Fruit fly (Drosophila melanogaster) whole organism, embryonic: Measurements from ENCODE around the gene CG12118.

ENCODE experiments used
- ATbp ChIP-seq: fragments of 200-800 bp; sonication (Bioruptor generic); optimal IDR thresholded peaks from 2 replicates; lab custom pipeline; 2017; ENCODE audit warnings: missing biosample characterization, mild to moderate bottlenecking, missing genetic modification characterization, missing genetic modification reagents
- C15 ChIP-seq: fragments of 200-800 bp; sonication (Bioruptor generic); IDR thresholded peaks from 3 replicates; pipeline ENCODE4 v1.3.6; 2022; ENCODE audit warnings: missing biosample characterization, missing genetic modification characterization
- CG14860 ChIP-seq: fragments of 200-800 bp; sonication (Bioruptor generic); IDR thresholded peaks from 3 replicates; pipeline ENCODE4 v1.3.6; 2022; ENCODE audit warnings: missing biosample characterization, missing genetic modification characterization; ENCODE audit not compliant: partially characterized antibody
- CG15514 ChIP-seq: fragments of 200-800 bp; sonication (Bioruptor generic); optimal IDR thresholded peaks from 3 replicates; lab custom pipeline; 2017; ENCODE audit warnings: missing biosample characterization, missing genetic modification characterization, mild to moderate bottlenecking, moderate library complexity, missing genetic modification reagents
- CG16813 ChIP-seq: fragments of 200-800 bp; sonication (Bioruptor generic); IDR thresholded peaks from 3 replicates; pipeline ENCODE4 v1.3.6; 2022; ENCODE audit warnings: missing biosample characterization, missing genetic modification characterization; ENCODE audit not compliant: partially characterized antibody
- CG30403 ChIP-seq: fragments of 200-800 bp; sonication (Bioruptor generic); optimal IDR thresholded peaks from 3 replicates; lab custom pipeline; 2016; ENCODE audit warnings: missing biosample characterization, missing genetic modification characterization
- CG3065 ChIP-seq: fragments of 200-800 bp; sonication (Bioruptor generic); optimal IDR thresholded peaks from 2 replicates; lab custom pipeline; 2016; ENCODE audit warnings: missing biosample characterization, missing genetic modification characterization
- CG32532 ChIP-seq: fragments of 200-800 bp; sonication (Bioruptor generic); IDR thresholded peaks from 2 replicates; pipeline ENCODE4 v1.3.6; 2022; ENCODE audit warnings: missing biosample characterization, missing genetic modification characterization
- CG4424 ChIP-seq: fragments of 200-800 bp; sonication (Bioruptor generic); optimal IDR thresholded peaks from 3 replicates; lab custom pipeline; 2016; ENCODE audit warnings: missing biosample characterization, missing genetic modification characterization
- CG4854 ChIP-seq: fragments of 200-800 bp; sonication (Bioruptor generic); optimal IDR thresholded peaks from 2 replicates; lab custom pipeline; 2016; ENCODE audit warnings: missing biosample characterization, missing genetic modification characterization, inconsistent platforms
- CG5953 ChIP-seq: fragments of 200-800 bp; sonication (Bioruptor generic); IDR thresholded peaks from 2 replicates; pipeline ENCODE4 v1.3.6; 2022; ENCODE audit warnings: missing biosample characterization, missing genetic modification characterization
- CG7987 ChIP-seq: fragments of 200-800 bp; sonication (Bioruptor generic); optimal IDR thresholded peaks from 2 replicates; lab custom pipeline; 2018; ENCODE audit warnings: missing biosample characterization, mild to moderate bottlenecking, missing genetic modification characterization, moderate library complexity
- CG8765 ChIP-seq: fragments of 200-800 bp; sonication (Bioruptor generic); IDR thresholded peaks from 2 replicates; pipeline ENCODE4 v1.3.6; 2022; ENCODE audit warnings: missing biosample characterization, missing genetic modification characterization
- D19B ChIP-seq: fragments of 200-800 bp; sonication (Bioruptor generic); optimal IDR thresholded peaks from 2 replicates; lab custom pipeline; 2017; ENCODE audit warnings: missing biosample characterization, mild to moderate bottlenecking, missing genetic modification characterization
- Doc3 ChIP-seq: fragments of 200-800 bp; sonication (Bioruptor generic); IDR thresholded peaks from 3 replicates; pipeline ENCODE4 v1.3.6; 2022; ENCODE audit warnings: missing biosample characterization, missing genetic modification characterization; ENCODE audit not compliant: partially characterized antibody
- Dp ChIP-seq: fragments of 200-800 bp; sonication (Bioruptor generic); optimal IDR thresholded peaks from 2 replicates; lab custom pipeline; 2018; ENCODE audit warnings: missing biosample characterization, mild to moderate bottlenecking, missing genetic modification characterization, moderate library complexity
- H15 ChIP-seq: fragments of 200-800 bp; sonication (Bioruptor generic); IDR thresholded peaks from 3 replicates; pipeline ENCODE4 v1.3.6; 2022; ENCODE audit warnings: missing biosample characterization, missing genetic modification characterization
- HLH4C ChIP-seq: fragments of 200-800 bp; sonication (Bioruptor generic); IDR thresholded peaks from 3 replicates; pipeline ENCODE4 v1.3.6; 2022; ENCODE audit warnings: missing biosample characterization, missing genetic modification characterization; ENCODE audit not compliant: partially characterized antibody
- MTF-1 ChIP-seq: fragments of 200-800 bp; sonication (Bioruptor generic); optimal IDR thresholded peaks from 2 replicates; lab custom pipeline; 2018; ENCODE audit warnings: missing biosample characterization, mild to moderate bottlenecking, missing genetic modification characterization, borderline replicate concordance
- Poxn ChIP-seq: fragments of 200-800 bp; sonication (Bioruptor generic); IDR thresholded peaks from 2 replicates; pipeline ENCODE4 v1.3.6; 2022; ENCODE audit warnings: missing biosample characterization, missing genetic modification characterization
- Trl ChIP-seq, 3 experiments: fragments of >200 bp in 2 of 3; fragments of 200-800 bp in 1 of 3; sonication (Bioruptor generic) in 1 of 3; optimal IDR thresholded peaks; 2 replicates in 1 of 3; 3 replicates in 2 of 3; lab custom pipeline; 2016 to 2017; ENCODE audit warnings: missing biosample characterization in 1 of 3, missing genetic modification characterization in 1 of 3
- ara ChIP-seq: fragments of 200-800 bp; sonication (Bioruptor generic); IDR thresholded peaks from 2 replicates; pipeline ENCODE4 v1.3.6; 2022; ENCODE audit warnings: missing biosample characterization, missing genetic modification characterization
- ato ChIP-seq: fragments of 200-800 bp; sonication (Bioruptor generic); IDR thresholded peaks from 2 replicates; pipeline ENCODE4 v1.3.6; 2022; ENCODE audit warnings: missing biosample characterization, missing genetic modification characterization; ENCODE audit not compliant: partially characterized antibody
- cg ChIP-seq: fragments of 200-800 bp; sonication (Bioruptor generic); optimal IDR thresholded peaks from 3 replicates; lab custom pipeline; 2019; ENCODE audit warnings: missing biosample characterization, mild to moderate bottlenecking, missing genetic modification characterization, moderate library complexity
- danr ChIP-seq: fragments of 200-800 bp; sonication (Bioruptor generic); IDR thresholded peaks from 2 replicates; pipeline ENCODE4 v1.3.6; 2022; ENCODE audit warnings: missing biosample characterization, missing genetic modification characterization
- exex ChIP-seq: fragments of 200-800 bp; sonication (Bioruptor generic); optimal IDR thresholded peaks from 4 replicates; lab custom pipeline; 2018; ENCODE audit warnings: missing biosample characterization, mild to moderate bottlenecking, missing genetic modification characterization, moderate library complexity
- her ChIP-seq: fragments of 200-800 bp; sonication (Bioruptor generic); optimal IDR thresholded peaks from 2 replicates; lab custom pipeline; 2016; ENCODE audit warnings: missing biosample characterization, missing genetic modification characterization
- kah ChIP-seq: fragments of 200-800 bp; sonication (Bioruptor generic); optimal IDR thresholded peaks from 2 replicates; lab custom pipeline; 2018; ENCODE audit warnings: missing biosample characterization, mild to moderate bottlenecking, missing genetic modification characterization
- ken ChIP-seq: fragments of 200-800 bp; sonication (Bioruptor generic); IDR thresholded peaks from 3 replicates; pipeline ENCODE4 v1.3.6; 2022; ENCODE audit warnings: missing biosample characterization, missing genetic modification characterization
- knrl ChIP-seq: fragments of 200-800 bp; sonication (Bioruptor generic); IDR thresholded peaks from 3 replicates; pipeline ENCODE4 v1.3.6; 2022; ENCODE audit warnings: missing biosample characterization, missing genetic modification characterization; ENCODE audit not compliant: partially characterized antibody
- nerfin-1 ChIP-seq: fragments of 200-800 bp; sonication (Bioruptor generic); optimal IDR thresholded peaks from 3 replicates; lab custom pipeline; 2019; ENCODE audit warnings: missing biosample characterization, mild to moderate bottlenecking, missing genetic modification characterization, moderate library complexity
- phol ChIP-seq: fragments of 200-800 bp; sonication (Bioruptor generic); optimal IDR thresholded peaks from 3 replicates; lab custom pipeline; 2018; ENCODE audit warnings: missing biosample characterization, mild to moderate bottlenecking, missing genetic modification characterization, moderate library complexity
- ranshi ChIP-seq: fragments of 200-800 bp; sonication (Bioruptor generic); IDR thresholded peaks from 2 replicates; pipeline ENCODE4 v1.3.6; 2022; ENCODE audit warnings: missing biosample characterization, missing genetic modification characterization
- row ChIP-seq: fragments of 200-800 bp; sonication (Bioruptor generic); IDR thresholded peaks from 3 replicates; pipeline ENCODE4 v1.3.6; 2022; ENCODE audit warnings: missing biosample characterization, missing genetic modification characterization
- sens ChIP-seq: fragments of 200-800 bp; sonication (Bioruptor generic); peaks from one replicate; lab custom pipeline; 2016; ENCODE audit warnings: missing biosample characterization, missing genetic modification characterization
- sisA ChIP-seq: fragments of 200-800 bp; sonication (Bioruptor generic); IDR thresholded peaks from 2 replicates; pipeline ENCODE4 v1.3.6; 2022; ENCODE audit warnings: missing biosample characterization, missing genetic modification characterization
- slp2 ChIP-seq: fragments of 200-800 bp; sonication (Bioruptor generic); optimal IDR thresholded peaks from 2 replicates; lab custom pipeline; 2016; ENCODE audit warnings: missing biosample characterization, missing genetic modification characterization
- stwl ChIP-seq: fragments of 200-800 bp; sonication (Bioruptor generic); optimal IDR thresholded peaks from 3 replicates; lab custom pipeline; 2018; ENCODE audit warnings: missing biosample characterization, mild to moderate bottlenecking, missing genetic modification characterization, moderate library complexity
- sug ChIP-seq: fragments of 200-800 bp; optimal IDR thresholded peaks from 2 replicates; lab custom pipeline; 2019; ENCODE audit warnings: missing biosample characterization, mild to moderate bottlenecking, missing genetic modification characterization, moderate library complexity
- tin ChIP-seq: fragments of 200-800 bp; sonication (Bioruptor generic); optimal IDR thresholded peaks from 3 replicates; lab custom pipeline; 2016; ENCODE audit warnings: missing biosample characterization, missing genetic modification characterization
- trh ChIP-seq: fragments of 200-800 bp; sonication (Bioruptor generic); optimal IDR thresholded peaks from 2 replicates; lab custom pipeline; 2016; ENCODE audit warnings: missing biosample characterization, missing genetic modification characterization
- tup ChIP-seq: fragments of 200-800 bp; sonication (Bioruptor generic); optimal IDR thresholded peaks from 2 replicates; lab custom pipeline; 2016; ENCODE audit warnings: missing biosample characterization, mild to moderate bottlenecking, missing genetic modification characterization, moderate library complexity
- usp ChIP-seq: fragments of >200 bp; optimal IDR thresholded peaks from 2 replicates; lab custom pipeline; 2017; ENCODE audit warnings: missing biosample characterization, missing genetic modification characterization
- zf30C ChIP-seq: fragments of 200-800 bp; sonication (Bioruptor generic); optimal IDR thresholded peaks from 3 replicates; lab custom pipeline; 2018; ENCODE audit warnings: missing biosample characterization, mild to moderate bottlenecking, missing genetic modification characterization
- zfh2 ChIP-seq: fragments of 200-800 bp; sonication (Bioruptor generic); optimal IDR thresholded peaks from 2 replicates; lab custom pipeline; 2016; ENCODE audit warnings: missing biosample characterization, missing genetic modification characterization

CG12118 gene

DNA sequence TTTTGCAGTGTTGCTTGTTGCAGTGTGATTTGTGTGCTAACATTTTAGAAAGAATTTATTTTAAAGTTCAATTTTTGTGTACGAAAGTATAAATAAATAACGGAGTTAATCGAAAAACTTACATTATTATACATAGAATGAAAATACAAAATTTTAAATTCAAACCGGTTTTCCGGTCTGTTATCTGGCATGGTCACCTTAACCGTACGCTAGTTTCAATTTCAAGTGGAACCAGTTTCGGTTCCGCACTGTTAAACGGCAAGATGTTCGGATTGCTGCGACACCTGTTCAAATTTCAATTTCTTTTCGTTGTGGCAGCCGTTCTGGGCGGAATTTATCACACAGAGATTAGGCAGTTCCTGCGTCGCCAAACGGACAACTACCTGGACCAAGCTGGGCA, 3.8 kb downstream of the CG12118 start, which contains the start of gene CG12056 (continued):
- TF ChIP-seq CG30403 (GFP tag; lab: Kevin White, UChicago) (no peak), zf30C (GFP tag; lab: Kevin White, UChicago) (no peak), ranshi (peak; percentile 57; the same call in 1 of the 2 replicates), CG8765 (GFP tag; lab: Robert Waterston, UW) (no peak), CG4424 (no peak), Dp (GFP tag; lab: Kevin White, UChicago) (peak; percentile 56), nerfin-1 (no peak)

DNA sequence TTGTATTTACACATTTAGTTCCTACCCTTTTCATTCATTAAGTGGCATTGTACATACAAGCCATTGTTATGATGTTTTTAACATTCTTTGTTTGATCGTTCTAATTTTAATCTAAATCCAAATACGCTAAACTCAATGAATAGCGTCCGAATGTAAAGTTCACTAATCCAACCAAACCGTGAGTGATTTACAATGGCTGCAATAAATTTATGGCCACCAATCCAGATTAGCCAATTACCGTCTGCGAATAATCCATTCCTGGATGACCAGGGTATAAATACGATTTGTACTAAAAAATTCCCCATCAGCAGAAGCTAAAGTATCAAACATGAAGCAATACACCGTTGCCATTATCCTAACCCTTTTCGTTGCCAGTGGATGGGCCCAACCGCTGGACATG, 4.9 kb downstream of the CG12118 start, which contains the start of gene CG12057:
Gene CG12057 (plus strand): TSS at position 301 of the 400 bp plus-strand sequence.
- TF ChIP-seq ken, result no peak
- no peak for TF ChIP-seq usp (GFP tag; lab: Kevin White, UChicago)
- TF ChIP-seq CG5953, result no peak
- TF ChIP-seq her (GFP tag; lab: Kevin White, UChicago), result no peak
- no peak for TF ChIP-seq CG3065 (GFP tag; lab: Kevin White, UChicago)
- no peak for TF ChIP-seq ara (GFP tag; lab: Robert Waterston, UW)
- TF ChIP-seq cg (GFP tag; lab: Kevin White, UChicago), result no peak
- TF ChIP-seq CG4854 (GFP tag; lab: Kevin White, UChicago), result no peak
- no peak for TF ChIP-seq sug (tag; lab: Kevin White, UChicago)
- no peak for TF ChIP-seq knrl (GFP tag; lab: Robert Waterston, UW)
- TF ChIP-seq danr (GFP tag; lab: Robert Waterston, UW), result no peak
- TF ChIP-seq CG32532 (GFP tag; lab: Robert Waterston, UW), result no peak
- TF ChIP-seq tup, result no peak
- TF ChIP-seq MTF-1 (GFP tag; lab: Kevin White, UChicago), result no peak
- no peak for TF ChIP-seq row (GFP tag; lab: Robert Waterston, UW)
- no peak for TF ChIP-seq slp2
- TF ChIP-seq Poxn, result no peak
- no peak for TF ChIP-seq sisA (GFP tag; lab: Robert Waterston, UW)
- TF ChIP-seq, all 482 proteins: peak for 0

DNA sequence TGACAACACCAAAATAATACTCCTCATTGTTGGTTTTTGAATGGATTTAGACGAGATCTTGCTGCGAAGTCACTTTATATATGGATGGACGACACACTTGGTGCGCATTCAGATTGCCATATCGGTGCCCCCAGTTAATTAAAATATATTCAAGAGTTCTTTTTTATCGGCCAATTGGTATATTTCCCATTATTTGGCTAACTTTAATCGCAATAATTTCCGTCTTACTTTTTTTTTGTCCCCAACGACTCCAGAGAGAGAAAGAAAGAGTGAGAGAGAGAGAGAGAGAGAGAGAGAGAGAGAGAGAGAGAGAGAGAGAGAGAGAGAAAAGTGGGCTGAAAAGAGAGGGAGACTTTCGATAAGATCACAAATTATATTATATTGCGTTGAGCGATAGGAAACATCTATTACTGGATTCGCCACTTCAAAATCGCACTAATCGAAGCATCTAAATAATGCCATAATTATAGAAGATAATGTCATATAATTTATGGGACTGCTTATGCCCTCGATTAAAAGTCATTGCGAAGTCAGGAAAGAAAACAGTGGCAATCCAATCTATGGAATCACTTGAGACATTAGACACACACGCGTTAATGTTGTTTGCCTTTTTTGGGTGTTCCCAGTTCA, 5.5 kb downstream of the CG12118 start, which contains the start of gene CG12115:
Gene CG12115 (minus strand): TSS at position 51 of the 630 bp plus-strand sequence.
- peak; percentile 2 for TF ChIP-seq CG15514 (GFP tag; lab: Kevin White, UChicago)
- TF ChIP-seq C15 (GFP tag; lab: Robert Waterston, UW), result no peak
- TF ChIP-seq exex, result peak; percentile 92
- TF ChIP-seq sens (GFP tag; lab: Kevin White, UChicago), result peak; percentile 32
- peak in 1 of 2 experiments; percentile 80 for TF ChIP-seq Trl (optimal IDR thresholded peaks at IDR 0.05; lab: Kevin White, UChicago)
- no peak for TF ChIP-seq Trl (GFP tag; optimal IDR thresholded peaks at IDR 0.05; lab: Kevin White, UChicago)

DNA sequence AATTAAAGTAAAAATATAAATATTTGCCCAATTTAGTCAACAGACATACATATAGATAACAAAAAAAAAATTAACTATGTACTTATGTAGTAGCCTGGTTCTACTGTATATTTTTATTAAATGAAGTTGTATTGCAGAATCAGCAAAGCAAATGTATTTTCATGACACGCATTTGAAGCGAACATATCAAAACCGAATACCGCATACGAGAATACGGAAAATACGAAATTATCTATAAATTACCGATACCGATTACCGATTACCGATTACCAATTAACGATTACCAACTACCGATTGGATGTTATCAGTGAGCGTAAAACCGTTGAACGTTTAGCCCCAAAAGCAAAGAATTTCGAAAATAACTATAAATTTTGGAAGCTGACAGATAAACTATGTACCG, 8.8 kb downstream of the CG12118 start:
- TF ChIP-seq D19B (GFP tag; lab: Kevin White, UChicago) (no peak), ato (GFP tag; lab: Robert Waterston, UW) (0 out of 2 replicates have a peak, but pooled peaks have one; percentile 35), kah (GFP tag; lab: Kevin White, UChicago) (no peak), CG7987 (GFP tag; lab: Kevin White, UChicago) (no peak), Doc3 (GFP tag; lab: Robert Waterston, UW) (0 out of 3 replicates have a peak, but pooled peaks have one; percentile 23), stwl (tag; lab: Kevin White, UChicago) (peak; percentile 66), cg (GFP tag; lab: Kevin White, UChicago) (no peak), tin (GFP tag; lab: Kevin White, UChicago) (no peak), trh (no peak), CG16813 (peak; percentile 47; the same call in 1 of the 3 replicates), ATbp (no peak), CG14860 (GFP tag; lab: Robert Waterston, UW) (0 out of 3 replicates have a peak, but pooled peaks have one; percentile 34), HLH4C (GFP tag; lab: Robert Waterston, UW) (peak; percentile 65), phol (peak; percentile 15), H15 (GFP tag; lab: Robert Waterston, UW) (no peak), zfh2 (GFP tag; lab: Kevin White, UChicago) (no peak)
